Fruit fly (Drosophila melanogaster): ENCODE results near the gene LeuRS.
A peak's percentile ranks its signal among the peaks of the same experiment; 100 is the strongest.

The LeuRS gene

DNA sequence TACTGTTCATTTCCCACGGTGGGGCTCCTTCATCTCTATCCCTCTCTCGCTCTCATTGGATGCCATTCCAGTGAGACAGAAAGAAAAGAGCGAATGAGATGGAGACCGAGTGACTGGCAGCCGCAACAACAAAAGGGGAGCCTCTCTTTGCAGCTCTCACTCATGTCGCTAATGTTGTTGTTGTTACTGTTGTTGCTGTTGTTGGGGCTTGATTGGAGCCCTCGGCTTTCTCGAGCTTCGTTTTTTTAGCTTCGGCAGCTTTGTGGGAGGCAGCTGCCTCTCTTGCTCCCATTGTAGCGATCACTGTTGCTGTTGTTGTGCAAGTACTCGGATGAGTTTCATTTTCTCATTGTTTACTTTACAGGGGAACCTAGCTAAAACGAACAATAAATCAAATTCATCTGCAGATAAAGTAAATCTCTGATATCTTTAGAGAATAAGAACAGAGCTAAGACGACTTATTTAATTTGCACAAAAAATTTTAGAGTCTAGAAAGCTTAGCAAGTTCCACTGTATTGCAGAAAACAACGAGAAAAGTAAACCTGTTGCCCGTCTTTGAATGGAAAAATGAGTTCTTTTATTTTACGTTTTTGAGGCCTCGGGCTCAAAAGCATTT, 19.9 kb upstream of the LeuRS start:
- TF ChIP-seq CG9215 (GFP tag; IDR thresholded peaks at IDR 0.05) (peak; percentile 42; the same call in 1 of the 2 replicates), CG14965 (GFP tag; optimal IDR thresholded peaks at IDR 0.05; ENCODE audit: borderline replicate concordance) (no peak), zen (tag; optimal IDR thresholded peaks at IDR 0.05) (peak; percentile 10), cad (GFP tag; optimal IDR thresholded peaks at IDR 0.05) (no peak), Rfx (GFP tag; IDR thresholded peaks at IDR 0.05) (peak; percentile 62), grau (tag; optimal IDR thresholded peaks at IDR 0.05) (peak; percentile 88), CG11723 (GFP tag; optimal IDR thresholded peaks at IDR 0.05) (no peak), bcd (GFP tag; optimal IDR thresholded peaks at IDR 0.05) (peak; percentile 3), CG7987 (GFP tag; optimal IDR thresholded peaks at IDR 0.05) (no peak), eyg (GFP tag; optimal IDR thresholded peaks at IDR 0.05) (peak; percentile 23), Trl (optimal IDR thresholded peaks at IDR 0.05) (peak; percentile 66 to 67), Trl (GFP tag; optimal IDR thresholded peaks at IDR 0.05) (peak; percentile 1), CG14050 (GFP tag; IDR thresholded peaks at IDR 0.05) (peak; percentile 28; the same call in 1 of the 3 replicates), CG6689 (GFP tag; IDR thresholded peaks at IDR 0.05) (peak; percentile 46), kah (GFP tag; optimal IDR thresholded peaks at IDR 0.05) (peak; percentile 29), dm (GFP tag; optimal IDR thresholded peaks at IDR 0.05) (no peak), NFAT (GFP tag; IDR thresholded peaks at IDR 0.05) (peak; percentile 42; the same call in 1 of the 2 replicates), lmd (GFP tag; IDR thresholded peaks at IDR 0.05) (peak; percentile 66), HLHmδ (GFP tag; optimal IDR thresholded peaks at IDR 0.05) (no peak), gsb (GFP tag; IDR thresholded peaks at IDR 0.05) (no peak), CG3838 (GFP tag; optimal IDR thresholded peaks at IDR 0.05) (no peak), Bgb (GFP tag; IDR thresholded peaks at IDR 0.05; ENCODE audit: partially characterized antibody) (no peak), CG11504 (tag; optimal IDR thresholded peaks at IDR 0.05) (peak; percentile 75), CG18599 (GFP tag; optimal IDR thresholded peaks at IDR 0.05) (peak; percentile 2), PHDP (tag; optimal IDR thresholded peaks at IDR 0.05) (peak; percentile 65), pnt (GFP tag; optimal IDR thresholded peaks at IDR 0.05) (peak; percentile 36), CG11695 (GFP tag; IDR thresholded peaks at IDR 0.05) (0 out of 3 replicates have a peak, but pooled peaks have one; percentile 37), ems (GFP tag; optimal IDR thresholded peaks at IDR 0.05) (peak; percentile 19), CG9727 (GFP tag; optimal IDR thresholded peaks at IDR 0.05) (peak; percentile 11), pum (GFP tag; optimal IDR thresholded peaks at IDR 0.05) (peak; percentile 32), sr (GFP tag; IDR thresholded peaks at IDR 0.05) (0 out of 3 replicates have a peak, but pooled peaks have one; percentile 16), CG16815 (GFP tag; optimal IDR thresholded peaks at IDR 0.05) (no peak), NK7.1 (GFP tag; optimal IDR thresholded peaks at IDR 0.05) (no peak), tin (GFP tag; optimal IDR thresholded peaks at IDR 0.05) (peak; percentile 56), CG4730 (GFP tag; IDR thresholded peaks at IDR 0.05) (peak; percentile 28; the same call in 1 of the 2 replicates), Dip2 (GFP tag; IDR thresholded peaks at IDR 0.05) (no peak), crc (GFP tag; optimal IDR thresholded peaks at IDR 0.05) (no peak), sens-2 (GFP tag; IDR thresholded peaks at IDR 0.05) (no peak; the same call in 1 of the 2 replicates), sim (GFP tag; IDR thresholded peaks at IDR 0.05) (0 out of 2 replicates have a peak, but pooled peaks have one; percentile 10), caup (GFP tag; optimal IDR thresholded peaks at IDR 0.05; ENCODE audit: severe bottlenecking) (no peak), oc (tag; optimal IDR thresholded peaks at IDR 0.05) (no peak), slbo (GFP tag; IDR thresholded peaks at IDR 0.05) (peak; percentile 63), CG11456 (GFP tag; IDR thresholded peaks at IDR 0.05) (peak; percentile 11; the same call in 1 of the 3 replicates), CG4424 (GFP tag; optimal IDR thresholded peaks at IDR 0.05) (peak; percentile 48), Ravus (GFP tag; IDR thresholded peaks at IDR 0.05) (no peak), nau (GFP tag; optimal IDR thresholded peaks at IDR 0.05) (peak; percentile 9), ase (GFP tag; IDR thresholded peaks at IDR 0.05) (0 out of 3 replicates have a peak, but pooled peaks have one; percentile 51), YL-1 (GFP tag; optimal IDR thresholded peaks at IDR 0.05) (no peak), ATbp (GFP tag; optimal IDR thresholded peaks at IDR 0.05) (peak; percentile 48), CG6854 (GFP tag; optimal IDR thresholded peaks at IDR 0.05) (no peak)
